Fruit fly (Drosophila melanogaster): Measurements from ENCODE around the gene Spp.

DNA sequence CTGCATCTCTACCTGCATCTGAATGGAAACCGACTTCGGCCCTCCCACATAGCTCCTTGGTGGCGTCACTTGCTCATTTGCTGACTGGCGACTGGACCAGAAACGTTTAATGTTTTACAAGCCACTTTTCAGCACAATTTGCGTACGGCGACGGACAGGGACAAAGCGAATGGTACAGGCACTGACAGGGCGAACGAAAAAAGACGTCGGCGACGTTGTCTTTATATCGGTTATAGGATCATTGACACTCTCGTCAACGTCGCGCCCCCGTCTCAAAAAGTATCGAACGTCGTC, 25.9 kb downstream of the Spp start:
- no peak for TF ChIP-seq Hr96 (GFP tag; optimal IDR thresholded peaks at IDR 0.05)
- TF ChIP-seq cic (GFP tag; optimal IDR thresholded peaks at IDR 0.05), result no peak
- no peak for TF ChIP-seq CG33017 (tag; optimal IDR thresholded peaks at IDR 0.05)
- TF ChIP-seq CG7101 (tag; optimal IDR thresholded peaks at IDR 0.05), result no peak
- no peak for TF ChIP-seq CG11617 (GFP tag; optimal IDR thresholded peaks at IDR 0.05)
- TF ChIP-seq kay (GFP tag; ENCODE audit: borderline replicate concordance), result no peak
- no peak for TF ChIP-seq tj (GFP tag; optimal IDR thresholded peaks at IDR 0.05)
- no peak for TF ChIP-seq bab1 (GFP tag; optimal IDR thresholded peaks at IDR 0.05)
- no peak for TF ChIP-seq CG14711 (tag; optimal IDR thresholded peaks at IDR 0.05)
- TF ChIP-seq CG5204 (GFP tag; optimal IDR thresholded peaks at IDR 0.05), result no peak
- no peak for TF ChIP-seq Clk (GFP tag; optimal IDR thresholded peaks at IDR 0.05)
